Fruit fly (Drosophila melanogaster) whole organism, pupa: ENCODE results near the gene eIF2Bepsilon.

Experiments used
- CG13204 ChIP-seq: fragments of 200-800 bp; sonication (Bioruptor generic); optimal IDR thresholded peaks from 2 replicates; lab custom pipeline; 2018; ENCODE audit warnings: missing biosample characterization, mild to moderate bottlenecking, missing genetic modification characterization, moderate library complexity
- CG15710 ChIP-seq: fragments of 200-800 bp; sonication (Bioruptor generic); optimal IDR thresholded peaks from 2 replicates; lab custom pipeline; 2018; ENCODE audit warnings: missing biosample characterization, mild to moderate bottlenecking, missing genetic modification characterization, moderate library complexity
- CG34367 ChIP-seq: fragments of 200-800 bp; sonication (Bioruptor generic); optimal IDR thresholded peaks from 2 replicates; lab custom pipeline; 2018; ENCODE audit warnings: missing biosample characterization, mild to moderate bottlenecking, missing genetic modification characterization
- CG8301 ChIP-seq: fragments of 200-800 bp; sonication (Bioruptor generic); optimal IDR thresholded peaks from 2 replicates; lab custom pipeline; 2018; ENCODE audit warnings: missing biosample characterization, mild to moderate bottlenecking, missing genetic modification characterization
- D1 ChIP-seq: fragments of 200-800 bp; sonication (Bioruptor generic); optimal IDR thresholded peaks from 2 replicates; lab custom pipeline; 2018; ENCODE audit warnings: missing biosample characterization, mild to moderate bottlenecking, missing genetic modification characterization, moderate library complexity
- EcR ChIP-seq: fragments of 200-800 bp; sonication (Bioruptor generic); optimal IDR thresholded peaks from 3 replicates; lab custom pipeline; 2019; ENCODE audit warnings: missing biosample characterization, missing genetic modification characterization, mild to moderate bottlenecking, moderate library complexity, missing genetic modification reagents
- Pif1B ChIP-seq: fragments of 200-800 bp; sonication (Bioruptor generic); optimal IDR thresholded peaks from 3 replicates; lab custom pipeline; 2016; ENCODE audit warnings: missing biosample characterization, missing genetic modification characterization
- fd96Ca ChIP-seq: fragments of 200-800 bp; sonication (Bioruptor generic); IDR thresholded peaks from 3 replicates; pipeline ENCODE4 v1.3.6; 2022; ENCODE audit warnings: missing biosample characterization, missing genetic modification characterization
- gl ChIP-seq: fragments of 200-800 bp; sonication (Bioruptor generic); optimal IDR thresholded peaks from 2 replicates; lab custom pipeline; 2018; ENCODE audit warnings: missing biosample characterization, mild to moderate bottlenecking, missing genetic modification characterization

DNA sequence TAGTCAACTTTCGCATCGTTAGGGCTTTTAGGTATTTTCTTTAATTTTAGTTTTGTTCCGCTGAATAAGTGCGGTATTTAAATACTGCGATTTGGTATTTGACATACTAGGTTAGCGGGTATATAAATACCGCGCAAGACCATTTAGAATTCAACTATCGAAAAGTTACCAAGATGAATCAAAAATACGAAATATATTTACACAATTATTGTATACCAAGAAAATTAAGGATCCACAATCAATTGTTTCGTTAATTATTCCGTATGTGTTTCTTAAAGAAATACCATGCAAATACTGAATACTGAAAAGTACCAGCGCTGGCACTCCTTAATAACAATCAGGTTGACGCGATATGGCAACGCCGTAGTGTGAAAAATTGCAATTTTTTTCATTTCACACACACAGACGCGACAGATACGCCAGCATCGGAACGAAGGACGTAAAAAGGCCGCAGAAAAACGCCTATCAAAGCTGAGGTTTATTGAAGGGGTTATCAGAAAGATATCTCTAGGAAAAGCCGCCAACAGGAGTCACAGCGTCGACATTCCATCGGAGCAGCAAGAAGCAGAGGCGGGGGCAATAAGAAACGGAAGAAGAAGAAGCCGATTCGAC lies 49.1 kb downstream of the eIF2Bepsilon start, which contains the start of the genes Pgam5 and Vps26:
- TF ChIP-seq D1 (tag; lab: Kevin White, UChicago) (no peak), fd96Ca (no peak), gl (no peak), EcR (GFP tag; lab: Kevin White, UChicago) (no peak), CG8301 (tag; lab: Kevin White, UChicago) (no peak), CG34367 (tag; lab: Kevin White, UChicago) (no peak), CG15710 (no peak), CG13204 (no peak), Pif1B (GFP tag; lab: Kevin White, UChicago) (no peak)
